Worm (Caenorhabditis elegans): ENCODE results near the gene T28D6.4.

T28D6.4 gene

DNA sequence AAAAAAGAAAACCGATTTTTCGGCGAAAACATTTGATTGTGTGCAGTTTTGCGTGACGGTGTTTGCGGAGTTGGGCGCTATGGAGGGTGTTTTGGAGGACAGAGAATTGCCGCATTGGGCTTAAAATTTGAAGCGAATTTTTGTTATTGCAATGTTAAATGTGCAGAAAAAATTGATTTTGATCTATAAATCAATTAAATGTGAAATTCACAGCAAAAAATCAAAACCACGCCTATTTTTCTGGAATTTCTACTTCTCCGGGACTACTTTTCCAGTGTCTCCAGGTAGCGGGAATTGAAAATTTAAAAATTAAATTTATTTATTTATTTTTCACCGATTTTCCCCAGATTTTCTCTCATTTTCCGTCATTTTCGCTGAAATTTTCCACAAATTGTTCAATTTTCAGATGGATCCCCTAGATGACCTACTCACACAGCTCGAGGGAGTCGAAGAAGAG lies 43.1 kb upstream of the T28D6.4 start, which contains the start of gene mcm-10 (continued):
- TF ChIP-seq nhr-80 (tag; optimal IDR thresholded peaks at IDR 0.05) (peak; percentile 14), lin-26 (GFP tag; IDR thresholded peaks at IDR 0.05) (no peak), pbrm-1 (GFP tag; IDR thresholded peaks at IDR 0.05) (peak; percentile 74; the same call in 1 of the 2 replicates), him-1 (tag; optimal IDR thresholded peaks at IDR 0.05) (peak; percentile 39), let-526 (GFP tag; IDR thresholded peaks at IDR 0.05) (no peak), attf-6 (GFP tag; IDR thresholded peaks at IDR 0.05) (no peak), D2030.7 (GFP tag; IDR thresholded peaks at IDR 0.05) (peak; percentile 59), Y79H2A.3 (GFP tag; conservative IDR thresholded peaks at IDR 0.05) (no peak), hrde-1 (tag; optimal IDR thresholded peaks at IDR 0.05; ENCODE audit: borderline replicate concordance) (no peak), gei-17 (GFP tag; optimal IDR thresholded peaks at IDR 0.05) (no peak), mxl-1 (tag; optimal IDR thresholded peaks at IDR 0.05) (no peak), ceh-40 (GFP tag; IDR thresholded peaks at IDR 0.05) (no peak), egl-18 (GFP tag; IDR thresholded peaks at IDR 0.05) (no peak), lag-1 (GFP tag; IDR thresholded peaks at IDR 0.05) (no peak), rec-8 (tag; optimal IDR thresholded peaks at IDR 0.05) (no peak), T26A5.8 (tag; optimal IDR thresholded peaks at IDR 0.05) (no peak), lin-35 (GFP tag; optimal IDR thresholded peaks at IDR 0.05) (peak in 1 of 3 experiments; percentile 73), tbp1 (GFP tag; optimal IDR thresholded peaks at IDR 0.05) (no peak), egl-44 (GFP tag; IDR thresholded peaks at IDR 0.05) (no peak), let-607 (tag; optimal IDR thresholded peaks at IDR 0.05) (peak in 1 of 2 experiments; percentile 56), somi-1 (GFP tag; optimal IDR thresholded peaks at IDR 0.05) (no peak), mel-28 (tag; optimal IDR thresholded peaks at IDR 0.05; ENCODE audit: borderline replicate concordance) (no peak), nhr-120 (GFP tag; IDR thresholded peaks at IDR 0.05) (no peak), unc-130 (GFP tag; optimal IDR thresholded peaks at IDR 0.05) (peak; percentile 51), Y67H2A.10 (GFP tag; conservative IDR thresholded peaks at IDR 0.05) (0 out of 2 replicates have a peak, but pooled peaks have one; percentile 18), lir-1 (GFP tag; conservative IDR thresholded peaks at IDR 0.05) (no peak), nfyb-1 (GFP tag; IDR thresholded peaks at IDR 0.05) (no peak), B0336.3 (GFP tag; IDR thresholded peaks at IDR 0.05) (peak; percentile 87), ceh-58 (GFP tag; IDR thresholded peaks at IDR 0.05) (no peak), C06A6.2 (GFP tag; conservative IDR thresholded peaks at IDR 0.05) (no peak), sptf-2 (GFP tag; optimal IDR thresholded peaks at IDR 0.05) (no peak), Y53F4B.3 (GFP tag; IDR thresholded peaks at IDR 0.05) (no peak), nhr-90 (tag; optimal IDR thresholded peaks at IDR 0.05) (no peak), F39B2.1 (GFP tag; IDR thresholded peaks at IDR 0.05) (no peak), hsf-1 (GFP tag; IDR thresholded peaks at IDR 0.05) (no peak), dpl-1 (GFP tag; optimal IDR thresholded peaks at IDR 0.05) (peak; percentile 58), hmg-1.2 (GFP tag; IDR thresholded peaks at IDR 0.05) (no peak), F57C9.4 (tag; optimal IDR thresholded peaks at IDR 0.05) (no peak), bed-1 (GFP tag; IDR thresholded peaks at IDR 0.05) (no peak), aptf-2 (GFP tag; conservative IDR thresholded peaks at IDR 0.05) (0 out of 2 replicates have a peak, but pooled peaks have one; percentile 51), snpc-1.1 (tag; optimal IDR thresholded peaks at IDR 0.05; ENCODE audit: insufficient read depth) (no peak)
